Fruit fly (Drosophila melanogaster) whole organism, pupa: Measurements from ENCODE around the gene RAF2.
A peak's percentile ranks its signal among the peaks of the same experiment; 100 is the strongest.

ENCODE experiments used
- CG10348 ChIP-seq: fragments of 200-800 bp; sonication (Bioruptor generic); IDR thresholded peaks from 2 replicates; pipeline ENCODE4 v1.3.6; 2022; ENCODE audit warnings: missing biosample characterization, missing genetic modification characterization
- CG12605 ChIP-seq: fragments of 200-800 bp; sonication (Bioruptor generic); IDR thresholded peaks from 2 replicates; pipeline ENCODE4 v1.3.6; 2022; ENCODE audit warnings: missing biosample characterization, missing genetic modification characterization
- CG13204 ChIP-seq: fragments of 200-800 bp; sonication (Bioruptor generic); optimal IDR thresholded peaks from 2 replicates; lab custom pipeline; 2018; ENCODE audit warnings: missing biosample characterization, mild to moderate bottlenecking, missing genetic modification characterization, moderate library complexity
- CG14655 ChIP-seq: fragments of 200-800 bp; sonication (Bioruptor generic); optimal IDR thresholded peaks from 3 replicates; lab custom pipeline; 2017; ENCODE audit warnings: mild to moderate bottlenecking, missing biosample characterization, missing genetic modification reagents, missing genetic modification characterization
- CG15710 ChIP-seq: fragments of 200-800 bp; sonication (Bioruptor generic); optimal IDR thresholded peaks from 2 replicates; lab custom pipeline; 2018; ENCODE audit warnings: missing biosample characterization, mild to moderate bottlenecking, missing genetic modification characterization, moderate library complexity
- CG17806 ChIP-seq: fragments of 200-800 bp; sonication (Bioruptor generic); optimal IDR thresholded peaks from 2 replicates; lab custom pipeline; 2018; ENCODE audit warnings: missing biosample characterization, mild to moderate bottlenecking, missing genetic modification characterization, moderate library complexity
- CG32121 ChIP-seq: fragments of 200-800 bp; sonication (Bioruptor generic); IDR thresholded peaks from 2 replicates; pipeline ENCODE4 v1.3.6; 2022; ENCODE audit warnings: missing biosample characterization, missing genetic modification characterization
- CG34367 ChIP-seq: fragments of 200-800 bp; sonication (Bioruptor generic); optimal IDR thresholded peaks from 2 replicates; lab custom pipeline; 2018; ENCODE audit warnings: missing biosample characterization, mild to moderate bottlenecking, missing genetic modification characterization
- CG4496 ChIP-seq: fragments of 200-800 bp; sonication (Bioruptor generic); IDR thresholded peaks from 3 replicates; pipeline ENCODE4 v1.3.6; 2022; ENCODE audit warnings: missing biosample characterization, missing genetic modification characterization
- CG8159 ChIP-seq: fragments of 200-800 bp; sonication (Bioruptor generic); optimal IDR thresholded peaks from 3 replicates; lab custom pipeline; 2018; ENCODE audit warnings: missing biosample characterization, mild to moderate bottlenecking, missing genetic modification characterization, moderate library complexity
- CG8301 ChIP-seq: fragments of 200-800 bp; sonication (Bioruptor generic); optimal IDR thresholded peaks from 2 replicates; lab custom pipeline; 2018; ENCODE audit warnings: missing biosample characterization, mild to moderate bottlenecking, missing genetic modification characterization
- CG9948 ChIP-seq: fragments of 200-800 bp; sonication (Bioruptor generic); optimal IDR thresholded peaks from 2 replicates; lab custom pipeline; 2018; ENCODE audit warnings: missing biosample characterization, mild to moderate bottlenecking, missing genetic modification characterization, moderate library complexity
- D1 ChIP-seq: fragments of 200-800 bp; sonication (Bioruptor generic); optimal IDR thresholded peaks from 2 replicates; lab custom pipeline; 2018; ENCODE audit warnings: missing biosample characterization, mild to moderate bottlenecking, missing genetic modification characterization, moderate library complexity
- EcR ChIP-seq: fragments of 200-800 bp; sonication (Bioruptor generic); optimal IDR thresholded peaks from 3 replicates; lab custom pipeline; 2019; ENCODE audit warnings: missing biosample characterization, missing genetic modification characterization, mild to moderate bottlenecking, moderate library complexity, missing genetic modification reagents
- Ets98B ChIP-seq: fragments of 200-800 bp; sonication (Bioruptor generic); IDR thresholded peaks from 2 replicates; pipeline ENCODE4 v1.3.6; 2022; ENCODE audit warnings: missing biosample characterization, missing genetic modification characterization
- Pif1A ChIP-seq: fragments of 200-800 bp; sonication (Bioruptor generic); optimal IDR thresholded peaks from 3 replicates; lab custom pipeline; 2016; ENCODE audit warnings: missing biosample characterization, missing genetic modification characterization
- Pif1B ChIP-seq: fragments of 200-800 bp; sonication (Bioruptor generic); optimal IDR thresholded peaks from 3 replicates; lab custom pipeline; 2016; ENCODE audit warnings: missing biosample characterization, missing genetic modification characterization
- Snoo ChIP-seq: fragments of 200-800 bp; sonication (Bioruptor generic); optimal IDR thresholded peaks from 3 replicates; lab custom pipeline; 2017; ENCODE audit warnings: missing biosample characterization, mild to moderate bottlenecking, missing genetic modification characterization, inconsistent platforms
- fd96Ca ChIP-seq: fragments of 200-800 bp; sonication (Bioruptor generic); IDR thresholded peaks from 3 replicates; pipeline ENCODE4 v1.3.6; 2022; ENCODE audit warnings: missing biosample characterization, missing genetic modification characterization
- gl ChIP-seq: fragments of 200-800 bp; sonication (Bioruptor generic); optimal IDR thresholded peaks from 2 replicates; lab custom pipeline; 2018; ENCODE audit warnings: missing biosample characterization, mild to moderate bottlenecking, missing genetic modification characterization
- rn ChIP-seq: fragments of 200-800 bp; sonication (Bioruptor generic); IDR thresholded peaks from 2 replicates; pipeline ENCODE4 v1.3.6; 2022; ENCODE audit warnings: missing biosample characterization, missing genetic modification characterization

The RAF2 gene

dm6 chr3L:16383056-16383455 is 3.1 kb upstream of the RAF2 start:
- TF ChIP-seq Pif1B (GFP tag; lab: Kevin White, UChicago) (no peak), CG4496 (no peak), Ets98B (GFP tag; lab: Robert Waterston, UW) (no peak), CG12605 (no peak), CG8301 (tag; lab: Kevin White, UChicago) (no peak), CG14655 (GFP tag; lab: Kevin White, UChicago) (no peak), CG13204 (GFP tag; lab: Kevin White, UChicago) (no peak), Pif1A (no peak), CG10348 (GFP tag; lab: Robert Waterston, UW) (no peak), Snoo (tag; lab: Kevin White, UChicago) (no peak), EcR (no peak), fd96Ca (GFP tag; lab: Robert Waterston, UW) (no peak)

DNA sequence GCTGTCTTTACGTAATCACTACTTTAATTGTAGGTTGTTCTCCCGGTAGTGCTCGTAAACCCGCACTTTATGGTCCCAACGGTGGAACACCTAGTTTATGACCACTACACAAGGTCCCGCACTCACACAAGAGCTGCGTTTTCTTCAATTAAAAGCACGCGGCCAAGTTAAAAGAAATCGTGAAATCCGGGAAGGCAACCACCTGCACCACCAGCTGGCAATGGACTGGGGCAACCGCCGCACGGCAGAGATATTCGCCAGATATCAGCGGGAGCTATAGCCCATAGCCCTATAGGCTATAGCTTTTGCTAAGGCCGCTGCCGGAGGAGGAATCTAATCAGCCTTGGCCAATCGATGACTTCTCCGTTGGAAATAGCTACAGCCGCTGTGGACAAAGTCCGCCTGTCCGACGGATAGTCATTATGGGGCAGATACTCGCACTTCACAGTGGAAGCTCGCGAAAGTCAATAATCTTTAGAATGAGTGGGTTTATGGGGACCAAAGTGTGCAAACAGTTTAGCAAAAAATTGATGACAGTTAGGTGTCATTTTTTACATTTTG is 1.9 kb upstream of the RAF2 start:
- TF ChIP-seq CG15710 (tag; lab: Kevin White, UChicago) (no peak), CG8301 (tag; lab: Kevin White, UChicago) (peak; percentile 12), gl (peak; percentile 18), EcR (no peak), CG34367 (tag; lab: Kevin White, UChicago) (no peak), rn (no peak), CG8159 (tag; lab: Kevin White, UChicago) (no peak), fd96Ca (GFP tag; lab: Robert Waterston, UW) (peak; percentile 40; the same call in 1 of the 3 replicates), CG17806 (tag; lab: Kevin White, UChicago) (no peak), CG32121 (GFP tag; lab: Robert Waterston, UW) (no peak), D1 (tag; lab: Kevin White, UChicago) (no peak), CG10348 (GFP tag; lab: Robert Waterston, UW) (no peak), Ets98B (GFP tag; lab: Robert Waterston, UW) (0 out of 2 replicates have a peak, but pooled peaks have one; percentile 32), Snoo (tag; lab: Kevin White, UChicago) (no peak), CG13204 (GFP tag; lab: Kevin White, UChicago) (no peak), CG4496 (peak; percentile 41; the same call in 1 of the 3 replicates), CG9948 (tag; lab: Kevin White, UChicago) (no peak), CG12605 (peak; percentile 37; the same call in 1 of the 2 replicates)

DNA sequence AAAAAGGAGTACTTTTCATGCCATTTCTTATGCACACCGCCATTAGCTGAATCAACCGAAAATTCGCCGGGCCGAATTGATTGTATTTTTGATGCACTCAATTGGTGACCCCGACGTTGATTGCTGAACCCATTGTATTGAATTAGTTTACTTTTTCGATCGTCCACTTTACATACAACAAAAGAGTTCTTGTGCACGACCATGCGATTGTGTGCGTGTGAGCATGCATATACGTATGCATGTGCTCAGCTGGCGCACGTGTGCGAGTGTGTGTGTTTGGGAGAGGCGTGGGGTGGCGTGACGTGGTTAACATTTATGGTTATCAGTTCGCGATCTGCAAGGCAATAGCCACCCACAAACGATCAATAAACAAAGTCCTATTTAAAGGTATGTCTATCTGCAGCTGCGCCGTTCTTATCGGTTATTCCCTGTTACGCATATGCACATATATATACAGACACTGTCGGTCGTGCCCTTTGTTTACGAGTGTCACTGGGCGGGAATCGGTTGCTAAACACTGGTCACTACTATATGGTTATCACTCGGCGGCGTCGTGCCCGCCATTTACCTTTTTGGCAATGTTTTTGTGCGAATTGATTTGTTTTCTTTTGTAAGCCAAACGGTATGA is 761 bp upstream of the RAF2 start:
- TF ChIP-seq CG34367 (tag; lab: Kevin White, UChicago) (no peak), Ets98B (GFP tag; lab: Robert Waterston, UW) (no peak), CG4496 (0 out of 3 replicates have a peak, but pooled peaks have one; percentile 52), Pif1A (peak; percentile 43), CG12605 (0 out of 2 replicates have a peak, but pooled peaks have one; percentile 14), EcR (peak; percentile 93), fd96Ca (GFP tag; lab: Robert Waterston, UW) (no peak; the same call in 2 of the 3 replicates), rn (no peak), CG10348 (GFP tag; lab: Robert Waterston, UW) (no peak), CG13204 (GFP tag; lab: Kevin White, UChicago) (no peak), CG14655 (GFP tag; lab: Kevin White, UChicago) (no peak), CG32121 (GFP tag; lab: Robert Waterston, UW) (no peak), CG8301 (tag; lab: Kevin White, UChicago) (no peak)
- TF ChIP-seq, all 21 proteins: peak for 4

dm6 chr3L:16390793-16391192 is 4.7 kb downstream of the RAF2 start:
- TF ChIP-seq EcR (no peak), CG32121 (GFP tag; lab: Robert Waterston, UW) (no peak), CG8301 (tag; lab: Kevin White, UChicago) (no peak), D1 (tag; lab: Kevin White, UChicago) (no peak), CG4496 (no peak), Pif1B (GFP tag; lab: Kevin White, UChicago) (no peak), CG15710 (tag; lab: Kevin White, UChicago) (no peak), CG10348 (GFP tag; lab: Robert Waterston, UW) (no peak), CG14655 (GFP tag; lab: Kevin White, UChicago) (no peak), Ets98B (GFP tag; lab: Robert Waterston, UW) (no peak), Pif1A (no peak), CG13204 (GFP tag; lab: Kevin White, UChicago) (no peak), gl (no peak), CG34367 (tag; lab: Kevin White, UChicago) (no peak), rn (no peak), Snoo (tag; lab: Kevin White, UChicago) (no peak), fd96Ca (GFP tag; lab: Robert Waterston, UW) (no peak), CG12605 (no peak)
- TF ChIP-seq, all 21 proteins: peak for 0

dm6 chr3L:16391257-16391656 is 5.1 kb downstream of the RAF2 start:
- TF ChIP-seq fd96Ca (GFP tag; lab: Robert Waterston, UW) (0 out of 3 replicates have a peak, but pooled peaks have one; percentile 5), Snoo (tag; lab: Kevin White, UChicago) (no peak)
